Fruit fly (Drosophila melanogaster) whole organism, embryonic: Measurements from ENCODE around the gene CG5003.
A peak's percentile ranks its signal among the peaks of the same experiment; 100 is the strongest.

Experiments used
- Atf3 ChIP-seq: fragments of 200-800 bp; sonication (Bioruptor generic); optimal IDR thresholded peaks from 3 replicates; lab custom pipeline; 2016; ENCODE audit warnings: missing biosample characterization, missing genetic modification characterization
- BEAF-32 ChIP-seq: fragments of 200-800 bp; sonication (Bioruptor generic); optimal IDR thresholded peaks from 3 replicates; lab custom pipeline; 2017; ENCODE audit warnings: missing biosample characterization, missing genetic modification characterization, mild to moderate bottlenecking, moderate library complexity, missing genetic modification reagents
- Bgb ChIP-seq: fragments of 200-800 bp; sonication (Bioruptor generic); IDR thresholded peaks from 2 replicates; pipeline ENCODE4 v1.3.6; 2022; ENCODE audit warnings: missing biosample characterization, missing genetic modification characterization; ENCODE audit not compliant: partially characterized antibody
- Bteb2 ChIP-seq: fragments of 200-800 bp; sonication (Bioruptor generic); optimal IDR thresholded peaks from 2 replicates; lab custom pipeline; 2016; ENCODE audit warnings: missing biosample characterization, missing genetic modification characterization
- C15 ChIP-seq: fragments of 200-800 bp; sonication (Bioruptor generic); IDR thresholded peaks from 3 replicates; pipeline ENCODE4 v1.3.6; 2022; ENCODE audit warnings: missing biosample characterization, missing genetic modification characterization
- CG11398 ChIP-seq: fragments of 200-800 bp; sonication (Bioruptor generic); optimal IDR thresholded peaks from 2 replicates; lab custom pipeline; 2016; ENCODE audit warnings: missing biosample characterization, missing genetic modification characterization
- CG11723 ChIP-seq: fragments of 200-800 bp; sonication (Bioruptor generic); optimal IDR thresholded peaks from 2 replicates; lab custom pipeline; 2017; ENCODE audit warnings: missing biosample characterization, mild to moderate bottlenecking, missing genetic modification characterization
- CG12942 ChIP-seq: fragments of 200-800 bp; sonication (Bioruptor generic); optimal IDR thresholded peaks from 3 replicates; lab custom pipeline; 2016; ENCODE audit warnings: missing biosample characterization, missing genetic modification characterization
- CG13424 ChIP-seq: fragments of 200-800 bp; sonication (Bioruptor generic); optimal IDR thresholded peaks from 2 replicates; lab custom pipeline; 2019; ENCODE audit warnings: missing biosample characterization, mild to moderate bottlenecking, missing genetic modification characterization, moderate library complexity
- CG14667 ChIP-seq: fragments of 200-800 bp; sonication (Bioruptor generic); IDR thresholded peaks from 2 replicates; pipeline ENCODE4 v1.3.6; 2022; ENCODE audit warnings: missing biosample characterization, missing genetic modification characterization
- CG15073 ChIP-seq: fragments of 200-800 bp; sonication (Bioruptor generic); optimal IDR thresholded peaks from 2 replicates; lab custom pipeline; 2016; ENCODE audit warnings: missing biosample characterization, missing genetic modification characterization
- CG30403 ChIP-seq: fragments of 200-800 bp; sonication (Bioruptor generic); optimal IDR thresholded peaks from 3 replicates; lab custom pipeline; 2016; ENCODE audit warnings: missing biosample characterization, missing genetic modification characterization
- CG3163 ChIP-seq: fragments of 200-800 bp; sonication (Bioruptor generic); optimal IDR thresholded peaks from 3 replicates; lab custom pipeline; 2016; ENCODE audit warnings: missing biosample characterization, missing genetic modification characterization
- CG32767 ChIP-seq: fragments of 200-800 bp; sonication (Bioruptor generic); IDR thresholded peaks from 2 replicates; pipeline ENCODE4 v1.3.6; 2022; ENCODE audit warnings: missing biosample characterization, missing genetic modification characterization
- CG4404 ChIP-seq: fragments of 200-800 bp; sonication (Bioruptor generic); IDR thresholded peaks from 2 replicates; pipeline ENCODE4 v1.3.6; 2022; ENCODE audit warnings: missing biosample characterization, missing genetic modification characterization
- CG4424 ChIP-seq: fragments of 200-800 bp; sonication (Bioruptor generic); optimal IDR thresholded peaks from 3 replicates; lab custom pipeline; 2016; ENCODE audit warnings: missing biosample characterization, missing genetic modification characterization
- CG7556 ChIP-seq: fragments of 200-800 bp; sonication (Bioruptor generic); optimal IDR thresholded peaks from 2 replicates; lab custom pipeline; 2017; ENCODE audit warnings: missing biosample characterization, mild to moderate bottlenecking, missing genetic modification characterization
- CG7745 ChIP-seq: fragments of 200-800 bp; sonication (Bioruptor generic); optimal IDR thresholded peaks from 2 replicates; lab custom pipeline; 2018; ENCODE audit warnings: missing biosample characterization, mild to moderate bottlenecking, missing genetic modification characterization, moderate library complexity
- CG7928 ChIP-seq: fragments of 200-800 bp; sonication (Bioruptor generic); optimal IDR thresholded peaks from 2 replicates; lab custom pipeline; 2017; ENCODE audit warnings: missing biosample characterization, mild to moderate bottlenecking, missing genetic modification characterization
- CG8359 ChIP-seq: fragments of 200-800 bp; sonication (Bioruptor generic); optimal IDR thresholded peaks from 2 replicates; lab custom pipeline; 2017; ENCODE audit warnings: missing biosample characterization, mild to moderate bottlenecking, missing genetic modification characterization, borderline replicate concordance
- CG8388 ChIP-seq: fragments of 200-800 bp; sonication (Bioruptor generic); optimal IDR thresholded peaks from 2 replicates; lab custom pipeline; 2019; ENCODE audit warnings: missing biosample characterization, mild to moderate bottlenecking, missing genetic modification characterization, moderate library complexity
- CG9932 ChIP-seq: fragments of 200-800 bp; sonication (Bioruptor generic); IDR thresholded peaks from 2 replicates; pipeline ENCODE4 v1.3.6; 2022; ENCODE audit warnings: missing biosample characterization, missing genetic modification characterization
- Camta ChIP-seq: fragments of 200-800 bp; sonication (Bioruptor generic); optimal IDR thresholded peaks from 2 replicates; lab custom pipeline; 2016; ENCODE audit warnings: missing biosample characterization, missing genetic modification characterization
- D19A ChIP-seq: fragments of 200-800 bp; optimal IDR thresholded peaks from 3 replicates; lab custom pipeline; 2019; ENCODE audit warnings: missing biosample characterization, mild to moderate bottlenecking, missing genetic modification characterization, moderate library complexity
- Dad ChIP-seq: fragments of 200-800 bp; sonication (Bioruptor generic); optimal IDR thresholded peaks from 3 replicates; lab custom pipeline; 2016; ENCODE audit warnings: missing biosample characterization, missing genetic modification characterization
- H2.0 ChIP-seq: fragments of 200-800 bp; sonication (Bioruptor generic); IDR thresholded peaks from 2 replicates; pipeline ENCODE4 v1.3.6; 2022; ENCODE audit warnings: missing biosample characterization, missing genetic modification characterization
- Meics ChIP-seq: fragments of 200-800 bp; sonication (Bioruptor generic); optimal IDR thresholded peaks from 2 replicates; lab custom pipeline; 2017; ENCODE audit warnings: missing biosample characterization, mild to moderate bottlenecking, missing genetic modification characterization
- Ravus ChIP-seq: fragments of 200-800 bp; sonication (Bioruptor generic); IDR thresholded peaks from 2 replicates; pipeline ENCODE4 v1.3.6; 2022; ENCODE audit warnings: missing biosample characterization, missing genetic modification characterization
- Spps ChIP-seq: fragments of 200-800 bp; sonication (Bioruptor generic); optimal IDR thresholded peaks from 2 replicates; lab custom pipeline; 2018; ENCODE audit warnings: missing biosample characterization, mild to moderate bottlenecking, missing genetic modification characterization
- Stat92E ChIP-seq, 3 experiments: fragments of >200 bp in 2 of 3; fragments of 200-800 bp in 1 of 3; sonication (Bioruptor generic) in 1 of 3; optimal IDR thresholded peaks; 2 replicates each; lab custom pipeline; 2017 to 2019; ENCODE audit warnings: missing biosample characterization in 3 of 3, missing genetic modification characterization in 3 of 3, mild to moderate bottlenecking in 1 of 3, moderate library complexity in 1 of 3
- Tbp ChIP-seq: fragments of >200 bp; optimal IDR thresholded peaks from 2 replicates; lab custom pipeline; 2018; ENCODE audit warnings: missing biosample characterization, missing genetic modification characterization
- Trl ChIP-seq, 3 experiments: fragments of >200 bp in 2 of 3; fragments of 200-800 bp in 1 of 3; sonication (Bioruptor generic) in 1 of 3; optimal IDR thresholded peaks; 2 replicates in 1 of 3; 3 replicates in 2 of 3; lab custom pipeline; 2016 to 2017; ENCODE audit warnings: missing biosample characterization in 1 of 3, missing genetic modification characterization in 1 of 3
- YL-1 ChIP-seq: fragments of 200-800 bp; sonication (Bioruptor generic); optimal IDR thresholded peaks from 3 replicates; lab custom pipeline; 2017; ENCODE audit warnings: missing biosample characterization, mild to moderate bottlenecking, missing genetic modification characterization
- bbx ChIP-seq: fragments of 200-800 bp; sonication (Bioruptor generic); IDR thresholded peaks from 2 replicates; pipeline ENCODE4 v1.3.6; 2022; ENCODE audit warnings: missing biosample characterization, missing genetic modification characterization; ENCODE audit not compliant: partially characterized antibody
- br ChIP-seq: fragments of >200 bp; optimal IDR thresholded peaks from 2 replicates; lab custom pipeline; 2017
- chif ChIP-seq, 2 experiments: fragments of 200-800 bp; sonication (Bioruptor generic); optimal IDR thresholded peaks; 3 replicates each; lab custom pipeline; 2016; ENCODE audit warnings: missing biosample characterization in 2 of 2, missing genetic modification characterization in 2 of 2
- da ChIP-seq: fragments of 200-800 bp; sonication (Bioruptor generic); optimal IDR thresholded peaks from 2 replicates; lab custom pipeline; 2016; ENCODE audit warnings: missing biosample characterization, missing genetic modification characterization
- disco-r ChIP-seq: fragments of 200-800 bp; sonication (Bioruptor generic); optimal IDR thresholded peaks from 2 replicates; lab custom pipeline; 2016; ENCODE audit warnings: missing biosample characterization, missing genetic modification characterization
- dysf ChIP-seq: fragments of 200-800 bp; sonication (Bioruptor generic); IDR thresholded peaks from 3 replicates; pipeline ENCODE4 v1.3.6; 2022; ENCODE audit warnings: missing biosample characterization, missing genetic modification characterization
- fd102C ChIP-seq: fragments of 200-800 bp; sonication (Bioruptor generic); optimal IDR thresholded peaks from 2 replicates; lab custom pipeline; 2018; ENCODE audit warnings: missing biosample characterization, mild to moderate bottlenecking, missing genetic modification characterization, moderate library complexity
- fd96Cb ChIP-seq: fragments of 200-800 bp; sonication (Bioruptor generic); optimal IDR thresholded peaks from 2 replicates; lab custom pipeline; 2018; ENCODE audit warnings: missing biosample characterization, mild to moderate bottlenecking, missing genetic modification characterization, moderate library complexity
- hth ChIP-seq: fragments of >200 bp; optimal IDR thresholded peaks from 2 replicates; lab custom pipeline; 2017; ENCODE audit warnings: inconsistent platforms
- ind ChIP-seq: fragments of 200-800 bp; sonication (Bioruptor generic); optimal IDR thresholded peaks from 3 replicates; lab custom pipeline; 2016; ENCODE audit warnings: missing biosample characterization, missing genetic modification characterization
- lov ChIP-seq, 2 experiments: fragments of 200-800 bp in 1 of 2; fragments of >200 bp in 1 of 2; sonication (Bioruptor generic) in 1 of 2; IDR thresholded peaks in 1 of 2; optimal IDR thresholded peaks in 1 of 2; 2 replicates in 1 of 2; 3 replicates in 1 of 2; pipeline versions ENCODE4 v1.3.6 to Lab custom; 2017 to 2022; ENCODE audit warnings: missing biosample characterization in 1 of 2, missing genetic modification characterization in 1 of 2
- nerfin-1 ChIP-seq: fragments of 200-800 bp; sonication (Bioruptor generic); optimal IDR thresholded peaks from 3 replicates; lab custom pipeline; 2019; ENCODE audit warnings: missing biosample characterization, mild to moderate bottlenecking, missing genetic modification characterization, moderate library complexity
- nom ChIP-seq: fragments of 200-800 bp; sonication (Bioruptor generic); optimal IDR thresholded peaks from 2 replicates; lab custom pipeline; 2017; ENCODE audit warnings: missing biosample characterization, missing genetic modification characterization, mild to moderate bottlenecking, moderate library complexity, missing genetic modification reagents
- pzg ChIP-seq: fragments of 200-800 bp; sonication (Bioruptor generic); optimal IDR thresholded peaks from 3 replicates; lab custom pipeline; 2018; ENCODE audit warnings: missing biosample characterization, mild to moderate bottlenecking, missing genetic modification characterization, moderate library complexity
- slp2 ChIP-seq: fragments of 200-800 bp; sonication (Bioruptor generic); optimal IDR thresholded peaks from 2 replicates; lab custom pipeline; 2016; ENCODE audit warnings: missing biosample characterization, missing genetic modification characterization
- tx ChIP-seq: fragments of 200-800 bp; sonication (Bioruptor generic); optimal IDR thresholded peaks from 2 replicates; lab custom pipeline; 2016; ENCODE audit warnings: missing biosample characterization, missing genetic modification characterization
- usp ChIP-seq: fragments of >200 bp; optimal IDR thresholded peaks from 2 replicates; lab custom pipeline; 2017; ENCODE audit warnings: missing biosample characterization, missing genetic modification characterization

The CG5003 gene

dm6 chr3R:27948421-27948906 is 32.1 kb upstream of the CG5003 start, which contains the start of gene Gp93 (continued):
- TF ChIP-seq CG30403 = peak; percentile 70
- TF ChIP-seq C15 (GFP tag; lab: Robert Waterston, UW) = no peak
- TF ChIP-seq CG13424 = peak; percentile 69
- peak; percentile 21 for TF ChIP-seq Camta
- TF ChIP-seq CG7745 (tag; lab: Kevin White, UChicago) = no peak
- peak; percentile 31 for TF ChIP-seq CG8388 (GFP tag; lab: Kevin White, UChicago)
- peak; percentile 55 for TF ChIP-seq CG7556 (GFP tag; lab: Kevin White, UChicago)
- no peak for TF ChIP-seq D19A (tag; lab: Kevin White, UChicago)
- TF ChIP-seq hth (lab: Kevin White, UChicago) = no peak
- TF ChIP-seq CG7928 (GFP tag; lab: Kevin White, UChicago) = peak; percentile 19
- no peak for TF ChIP-seq Trl (optimal IDR thresholded peaks at IDR 0.05; lab: Kevin White, UChicago)
- TF ChIP-seq Trl (GFP tag; optimal IDR thresholded peaks at IDR 0.05; lab: Kevin White, UChicago) = no peak
- TF ChIP-seq CG4404 (GFP tag; lab: Robert Waterston, UW) = peak; percentile 47
- TF ChIP-seq ind (GFP tag; lab: Kevin White, UChicago) = no peak
- no peak for TF ChIP-seq Stat92E (GFP tag; optimal IDR thresholded peaks at IDR 0.05; lab: Kevin White, UChicago)
- TF ChIP-seq CG32767 (GFP tag; lab: Robert Waterston, UW) = no peak; the same call in 1 of the 2 replicates
- TF ChIP-seq CG15073 = no peak
- TF ChIP-seq nerfin-1 (tag; lab: Kevin White, UChicago) = no peak
- TF ChIP-seq fd96Cb (tag; lab: Kevin White, UChicago) = peak; percentile 45
- no peak for TF ChIP-seq lov (optimal IDR thresholded peaks at IDR 0.05; lab: Kevin White, UChicago)
- no peak for TF ChIP-seq lov (GFP tag; IDR thresholded peaks at IDR 0.05; lab: Robert Waterston, UW)
- TF ChIP-seq CG3163 (GFP tag; lab: Kevin White, UChicago) = no peak
- no peak for TF ChIP-seq CG11398
- TF ChIP-seq CG11723 (GFP tag; lab: Kevin White, UChicago) = no peak
- no peak for TF ChIP-seq br (lab: Kevin White, UChicago)
- peak; percentile 55; the same call in 1 of the 2 replicates for TF ChIP-seq H2.0
- peak; percentile 67 for TF ChIP-seq nom (GFP tag; lab: Kevin White, UChicago)
- TF ChIP-seq Bteb2 (GFP tag; lab: Kevin White, UChicago) = peak; percentile 48
- TF ChIP-seq CG9932 (GFP tag; lab: Robert Waterston, UW) = peak; percentile 73
- TF ChIP-seq CG12942 (GFP tag; lab: Kevin White, UChicago) = peak; percentile 49
- TF ChIP-seq Ravus (GFP tag; lab: Robert Waterston, UW) = no peak
- TF ChIP-seq chif (GFP tag; optimal IDR thresholded peaks at IDR 0.05; lab: Kevin White, UChicago) = peak; percentile 28 to 36
- TF ChIP-seq usp (GFP tag; lab: Kevin White, UChicago) = no peak
- peak; percentile 13 for TF ChIP-seq slp2 (GFP tag; lab: Kevin White, UChicago)
- peak; percentile 53 for TF ChIP-seq Meics (GFP tag; lab: Kevin White, UChicago)
- peak; percentile 95 for TF ChIP-seq YL-1 (GFP tag; lab: Kevin White, UChicago)
- TF ChIP-seq Dad (GFP tag; lab: Kevin White, UChicago) = no peak
- TF ChIP-seq pzg (GFP tag; lab: Kevin White, UChicago) = peak; percentile 48
- TF ChIP-seq fd102C (GFP tag; lab: Kevin White, UChicago) = no peak
- peak; percentile 57 for TF ChIP-seq bbx
- TF ChIP-seq disco-r (GFP tag; lab: Kevin White, UChicago) = no peak
- peak; percentile 57 for TF ChIP-seq CG14667
- TF ChIP-seq CG8359 = no peak
- no peak for TF ChIP-seq da
- TF ChIP-seq Spps (tag; lab: Kevin White, UChicago) = peak; percentile 8
- TF ChIP-seq BEAF-32 (GFP tag; lab: Kevin White, UChicago) = no peak
- TF ChIP-seq Tbp = no peak
- peak; percentile 9 for TF ChIP-seq Atf3 (GFP tag; lab: Kevin White, UChicago)
- TF ChIP-seq tx = peak; percentile 35
- TF ChIP-seq Bgb = 0 out of 2 replicates have a peak, but pooled peaks have one; percentile 20
- peak; percentile 72 for TF ChIP-seq dysf (GFP tag; lab: Robert Waterston, UW)
- peak; percentile 50 for TF ChIP-seq CG4424
